Fruit fly (Drosophila melanogaster): ENCODE results near the gene Nuf2.

Nuf2 gene

dm6 chr2L:7032517-7032951, 33.1 kb downstream of the Nuf2 start, which contains the start of the genes Rab30 and Caper:
Gene Rab30 (minus strand): TSS chr2L:7032606.
Gene Caper (plus strand): TSS chr2L:7032721.
- TF ChIP-seq CG8301 (tag; optimal IDR thresholded peaks at IDR 0.05) (no peak), fd96Ca (GFP tag; IDR thresholded peaks at IDR 0.05) (no peak; the same call in 2 of the 3 replicates), CG13204 (GFP tag; optimal IDR thresholded peaks at IDR 0.05) (no peak), CG12605 (GFP tag; IDR thresholded peaks at IDR 0.05) (no peak), Pif1A (GFP tag; optimal IDR thresholded peaks at IDR 0.05) (no peak), CG4496 (GFP tag; IDR thresholded peaks at IDR 0.05) (peak; percentile 61), CG14655 (GFP tag; optimal IDR thresholded peaks at IDR 0.05) (no peak), Ets98B (GFP tag; IDR thresholded peaks at IDR 0.05) (peak; percentile 63), CG9948 (tag; optimal IDR thresholded peaks at IDR 0.05) (no peak), CG10348 (GFP tag; IDR thresholded peaks at IDR 0.05) (0 out of 2 replicates have a peak, but pooled peaks have one; percentile 16), CG8159 (tag; optimal IDR thresholded peaks at IDR 0.05) (no peak), D1 (tag; optimal IDR thresholded peaks at IDR 0.05) (no peak), CG34367 (tag; optimal IDR thresholded peaks at IDR 0.05) (no peak), EcR (GFP tag; optimal IDR thresholded peaks at IDR 0.05) (no peak), Snoo (tag; optimal IDR thresholded peaks at IDR 0.05) (no peak), rn (GFP tag; IDR thresholded peaks at IDR 0.05) (no peak), CG15710 (tag; optimal IDR thresholded peaks at IDR 0.05) (no peak), gl (tag; optimal IDR thresholded peaks at IDR 0.05) (no peak)

DNA sequence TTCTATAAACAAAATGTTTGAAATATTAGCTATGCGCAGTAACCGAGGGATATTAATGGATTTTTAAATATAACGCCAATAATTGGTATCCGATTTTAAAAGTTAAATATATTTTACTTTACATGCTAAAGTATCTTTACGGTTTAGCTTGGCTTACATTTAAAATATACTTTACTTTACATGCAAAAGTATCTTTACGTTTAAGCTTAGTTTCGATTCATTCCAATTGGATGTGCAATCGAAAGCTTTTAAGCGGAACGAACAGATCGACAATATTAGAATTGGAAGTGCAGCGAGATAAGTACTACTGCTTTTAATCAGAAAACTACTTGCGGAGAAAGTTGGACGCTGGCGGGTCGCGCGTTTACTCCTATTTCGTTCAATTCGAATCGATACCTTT, 36.6 kb downstream of the Nuf2 start:
- TF ChIP-seq Snoo (tag; optimal IDR thresholded peaks at IDR 0.05) (no peak), CG8159 (tag; optimal IDR thresholded peaks at IDR 0.05) (no peak), D1 (tag; optimal IDR thresholded peaks at IDR 0.05) (no peak), CG34367 (tag; optimal IDR thresholded peaks at IDR 0.05) (no peak), CG9948 (tag; optimal IDR thresholded peaks at IDR 0.05) (no peak), CG15710 (tag; optimal IDR thresholded peaks at IDR 0.05) (no peak), Pif1A (GFP tag; optimal IDR thresholded peaks at IDR 0.05) (no peak), Ets98B (GFP tag; IDR thresholded peaks at IDR 0.05) (no peak), CG17806 (tag; optimal IDR thresholded peaks at IDR 0.05) (no peak), EcR (GFP tag; optimal IDR thresholded peaks at IDR 0.05) (no peak), gl (tag; optimal IDR thresholded peaks at IDR 0.05) (no peak), fd96Ca (GFP tag; IDR thresholded peaks at IDR 0.05) (no peak), CG10348 (GFP tag; IDR thresholded peaks at IDR 0.05) (no peak), CG4496 (GFP tag; IDR thresholded peaks at IDR 0.05) (no peak), CG13204 (GFP tag; optimal IDR thresholded peaks at IDR 0.05) (no peak), Pif1B (GFP tag; optimal IDR thresholded peaks at IDR 0.05) (no peak), CG8301 (tag; optimal IDR thresholded peaks at IDR 0.05) (no peak)

DNA sequence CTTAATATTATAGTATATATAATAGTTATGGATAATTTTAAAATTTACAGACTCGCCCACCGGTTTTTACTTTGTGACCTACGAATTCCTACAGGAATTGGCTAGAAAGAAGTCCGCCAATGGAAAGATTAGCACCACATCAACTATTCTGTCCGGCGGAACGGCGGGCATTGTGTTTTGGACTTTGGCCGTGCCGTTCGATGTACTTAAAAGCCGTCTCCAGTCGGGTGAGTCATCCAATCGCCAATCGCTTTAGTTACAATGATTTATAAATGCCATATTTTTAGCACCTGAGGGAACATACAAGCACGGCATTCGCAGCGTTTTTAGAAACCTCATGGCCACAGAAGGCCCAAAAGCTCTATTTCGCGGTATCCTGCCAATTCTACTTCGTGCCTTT, 37.2 kb downstream of the Nuf2 start:
- no peak for TF ChIP-seq CG34367 (tag; optimal IDR thresholded peaks at IDR 0.05)
- no peak for TF ChIP-seq gl (tag; optimal IDR thresholded peaks at IDR 0.05)
- TF ChIP-seq CG8159 (tag; optimal IDR thresholded peaks at IDR 0.05) = no peak
- TF ChIP-seq Pif1A (GFP tag; optimal IDR thresholded peaks at IDR 0.05) = no peak
- TF ChIP-seq CG12605 (GFP tag; IDR thresholded peaks at IDR 0.05) = no peak
- TF ChIP-seq CG10348 (GFP tag; IDR thresholded peaks at IDR 0.05) = no peak
- no peak for TF ChIP-seq Ets98B (GFP tag; IDR thresholded peaks at IDR 0.05)
- no peak for TF ChIP-seq EcR (GFP tag; optimal IDR thresholded peaks at IDR 0.05)
- TF ChIP-seq D1 (tag; optimal IDR thresholded peaks at IDR 0.05) = no peak
- no peak for TF ChIP-seq rn (GFP tag; IDR thresholded peaks at IDR 0.05)
- TF ChIP-seq Pif1B (GFP tag; optimal IDR thresholded peaks at IDR 0.05) = no peak
- no peak for TF ChIP-seq Snoo (tag; optimal IDR thresholded peaks at IDR 0.05)
- no peak for TF ChIP-seq fd96Ca (GFP tag; IDR thresholded peaks at IDR 0.05)
- TF ChIP-seq CG14655 (GFP tag; optimal IDR thresholded peaks at IDR 0.05) = no peak
- TF ChIP-seq CG8301 (tag; optimal IDR thresholded peaks at IDR 0.05) = no peak
- no peak for TF ChIP-seq CG15710 (tag; optimal IDR thresholded peaks at IDR 0.05)
- TF ChIP-seq CG9948 (tag; optimal IDR thresholded peaks at IDR 0.05) = no peak
- no peak for TF ChIP-seq CG32121 (GFP tag; IDR thresholded peaks at IDR 0.05)
- no peak for TF ChIP-seq CG4496 (GFP tag; IDR thresholded peaks at IDR 0.05)
- TF ChIP-seq CG13204 (GFP tag; optimal IDR thresholded peaks at IDR 0.05) = no peak

DNA sequence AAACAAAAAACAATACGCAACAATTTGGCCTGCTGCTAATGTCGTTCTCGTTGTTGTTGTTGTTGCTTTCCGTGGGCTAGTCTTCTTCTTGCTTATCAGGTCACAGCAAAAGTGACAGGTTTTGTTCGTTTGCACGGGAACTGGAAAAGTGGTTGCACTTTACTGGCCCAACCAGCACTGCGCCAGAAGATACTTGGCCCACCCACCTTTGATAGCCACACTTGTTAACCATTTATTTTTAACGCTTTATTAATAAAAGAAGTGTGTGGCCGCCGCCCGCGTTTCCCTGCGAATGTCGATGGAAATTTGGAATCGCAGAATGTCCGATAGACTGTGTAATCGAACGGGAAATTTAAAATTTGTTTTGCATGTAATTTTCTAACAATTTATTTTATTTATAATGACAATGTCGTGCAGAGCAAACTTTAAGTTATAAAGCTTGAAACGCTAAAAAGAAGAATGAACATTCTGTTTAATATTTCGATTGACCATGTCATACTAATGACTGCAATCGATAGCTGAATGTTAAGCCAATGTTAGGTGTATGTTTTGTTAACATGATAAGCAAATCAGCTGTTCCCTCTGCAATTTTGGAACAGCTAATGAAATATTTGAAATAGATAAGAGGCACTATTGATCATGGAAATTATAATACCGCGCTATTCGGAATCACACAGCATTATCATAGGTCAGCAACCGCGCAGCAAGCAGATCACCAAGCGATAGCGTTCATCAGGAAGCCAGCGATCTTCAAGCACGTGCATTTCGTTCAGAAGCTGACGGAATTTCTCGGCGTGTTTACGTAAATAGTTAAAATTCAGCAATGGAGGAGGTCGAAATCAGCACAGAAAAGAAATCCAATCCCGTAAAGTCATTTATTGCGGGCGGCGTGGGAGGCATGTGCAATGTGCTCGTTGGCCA, 38.4 kb downstream of the Nuf2 start, which contains the start of the genes CG31908 and MME1:
TSS of gene CG31908 (minus strand) at position 402 of the 921 bp plus-strand sequence.
TSS of gene MME1 (plus strand) at position 539 of the 921 bp plus-strand sequence.
- TF ChIP-seq gl (tag; optimal IDR thresholded peaks at IDR 0.05) (no peak), CG13204 (GFP tag; optimal IDR thresholded peaks at IDR 0.05) (no peak), CG9948 (tag; optimal IDR thresholded peaks at IDR 0.05) (peak; percentile 2), Ets98B (GFP tag; IDR thresholded peaks at IDR 0.05) (no peak), CG10348 (GFP tag; IDR thresholded peaks at IDR 0.05) (no peak), fd96Ca (GFP tag; IDR thresholded peaks at IDR 0.05) (no peak), CG15710 (tag; optimal IDR thresholded peaks at IDR 0.05) (no peak), rn (GFP tag; IDR thresholded peaks at IDR 0.05) (no peak), CG17806 (tag; optimal IDR thresholded peaks at IDR 0.05) (no peak), EcR (GFP tag; optimal IDR thresholded peaks at IDR 0.05) (peak; percentile 2), CG32121 (GFP tag; IDR thresholded peaks at IDR 0.05) (no peak), Pif1B (GFP tag; optimal IDR thresholded peaks at IDR 0.05) (no peak), D1 (tag; optimal IDR thresholded peaks at IDR 0.05) (no peak), Pif1A (GFP tag; optimal IDR thresholded peaks at IDR 0.05) (peak; percentile 35), CG4496 (GFP tag; IDR thresholded peaks at IDR 0.05) (peak; percentile 42; the same call in 1 of the 3 replicates)

DNA sequence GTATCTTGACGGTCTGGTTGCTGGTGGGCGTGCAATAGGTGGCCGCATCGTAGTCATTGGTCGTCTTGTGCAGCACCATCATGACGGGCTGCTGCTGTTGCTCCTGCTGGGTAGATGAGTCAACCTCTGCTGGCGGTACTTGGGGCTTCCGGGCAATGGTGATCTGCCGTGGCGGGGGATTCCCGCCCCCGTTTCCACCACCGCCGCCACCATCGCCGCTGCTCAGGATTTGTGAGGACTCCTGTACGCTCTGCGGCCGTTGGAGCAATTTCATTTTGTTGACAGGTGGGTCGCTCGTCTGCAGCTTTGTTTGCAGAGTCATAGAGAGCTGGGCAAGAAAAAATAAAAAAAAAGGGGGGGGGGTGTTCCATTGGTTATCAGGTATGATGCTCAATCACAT, 39.3 kb downstream of the Nuf2 start:
- TF ChIP-seq CG17806 (tag; optimal IDR thresholded peaks at IDR 0.05) (no peak), CG12605 (GFP tag; IDR thresholded peaks at IDR 0.05) (no peak), gl (tag; optimal IDR thresholded peaks at IDR 0.05) (no peak), CG9948 (tag; optimal IDR thresholded peaks at IDR 0.05) (no peak), CG10348 (GFP tag; IDR thresholded peaks at IDR 0.05) (no peak), CG13204 (GFP tag; optimal IDR thresholded peaks at IDR 0.05) (no peak), Pif1B (GFP tag; optimal IDR thresholded peaks at IDR 0.05) (no peak), D1 (tag; optimal IDR thresholded peaks at IDR 0.05) (no peak), Snoo (tag; optimal IDR thresholded peaks at IDR 0.05) (no peak), CG14655 (GFP tag; optimal IDR thresholded peaks at IDR 0.05) (no peak)

Data from whole organism, pupa.